Fruit fly (Drosophila melanogaster): ENCODE data around the gene sens-2.

sens-2 gene

DNA sequence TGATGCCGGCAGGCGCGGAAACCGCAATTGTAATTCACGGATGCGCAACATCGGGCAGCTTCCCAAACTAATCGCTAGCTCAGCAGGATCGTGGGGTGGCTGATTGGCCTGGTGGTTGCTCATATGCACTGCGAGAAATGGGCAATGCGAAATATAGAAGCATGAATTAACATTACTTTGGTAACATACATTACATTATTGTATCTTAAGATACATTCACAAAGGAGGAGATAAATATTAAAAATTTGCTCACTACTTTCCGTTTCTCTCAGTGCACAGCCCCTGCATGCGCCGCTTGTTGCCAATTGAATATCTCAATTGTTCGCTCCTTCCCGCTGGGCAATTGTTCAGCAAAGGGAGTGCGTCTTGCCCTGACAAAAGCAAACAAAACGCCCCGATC, 19.6 kb downstream of the sens-2 start (continued):
- TF ChIP-seq Nf-YA (GFP tag; IDR thresholded peaks at IDR 0.05) (no peak), sens-2 (GFP tag; IDR thresholded peaks at IDR 0.05) (peak; percentile 95), Tbp (GFP tag; optimal IDR thresholded peaks at IDR 0.05) (no peak), HLHmδ (GFP tag; optimal IDR thresholded peaks at IDR 0.05) (no peak), org-1 (GFP tag; optimal IDR thresholded peaks at IDR 0.05) (peak; percentile 42), CG4360 (GFP tag; IDR thresholded peaks at IDR 0.05) (peak; percentile 53; the same call in 1 of the 2 replicates), Sry-δ (GFP tag; optimal IDR thresholded peaks at IDR 0.05) (peak; percentile 33), otp (GFP tag; IDR thresholded peaks at IDR 0.05) (peak; percentile 85), CG33213 (GFP tag; optimal IDR thresholded peaks at IDR 0.05) (peak; percentile 55), dmrt11E (tag; optimal IDR thresholded peaks at IDR 0.05) (peak; percentile 93), slbo (GFP tag; IDR thresholded peaks at IDR 0.05) (peak; percentile 50), Ravus (GFP tag; IDR thresholded peaks at IDR 0.05) (no peak), CG3838 (GFP tag; optimal IDR thresholded peaks at IDR 0.05) (peak; percentile 37), bowl (GFP tag; IDR thresholded peaks at IDR 0.05) (no peak), CG9727 (GFP tag; optimal IDR thresholded peaks at IDR 0.05) (peak; percentile 90), E2f2 (GFP tag; IDR thresholded peaks at IDR 0.05) (peak; percentile 20; the same call in 1 of the 2 replicates), ATbp (GFP tag; optimal IDR thresholded peaks at IDR 0.05) (peak; percentile 68), CG8765 (GFP tag; IDR thresholded peaks at IDR 0.05) (peak; percentile 82), NC2β (GFP tag; optimal IDR thresholded peaks at IDR 0.05) (peak; percentile 69), slou (GFP tag; optimal IDR thresholded peaks at IDR 0.05) (peak; percentile 57), CG31388 (GFP tag; optimal IDR thresholded peaks at IDR 0.05) (no peak), Bgb (GFP tag; IDR thresholded peaks at IDR 0.05; ENCODE audit: partially characterized antibody) (no peak), Asciz (GFP tag; optimal IDR thresholded peaks at IDR 0.05) (peak; percentile 36), Camta (GFP tag; optimal IDR thresholded peaks at IDR 0.05) (peak; percentile 59), CkIIα-i1 (GFP tag; IDR thresholded peaks at IDR 0.05) (no peak), nerfin-2 (GFP tag; IDR thresholded peaks at IDR 0.05; ENCODE audit: partially characterized antibody) (no peak), CG17612 (GFP tag; IDR thresholded peaks at IDR 0.05) (0 out of 2 replicates have a peak, but pooled peaks have one; percentile 10), CG13624 (GFP tag; optimal IDR thresholded peaks at IDR 0.05) (peak; percentile 42), slp2 (GFP tag; optimal IDR thresholded peaks at IDR 0.05) (peak; percentile 64), CoRest (tag; optimal IDR thresholded peaks at IDR 0.05) (peak; percentile 80), seq (GFP tag; IDR thresholded peaks at IDR 0.05) (peak; percentile 48; the same call in 1 of the 2 replicates), trem (tag; optimal IDR thresholded peaks at IDR 0.05) (peak; percentile 69), Mrtf (GFP tag; IDR thresholded peaks at IDR 0.05) (peak; percentile 47; the same call in 1 of the 3 replicates), dm (GFP tag; optimal IDR thresholded peaks at IDR 0.05) (peak; percentile 50), pho (GFP tag; optimal IDR thresholded peaks at IDR 0.05) (peak; percentile 13), ara (GFP tag; IDR thresholded peaks at IDR 0.05) (peak; percentile 91), CG3065 (GFP tag; optimal IDR thresholded peaks at IDR 0.05) (peak; percentile 6), Rfx (GFP tag; IDR thresholded peaks at IDR 0.05) (peak; percentile 55; the same call in 1 of the 2 replicates), tna (GFP tag; IDR thresholded peaks at IDR 0.05; ENCODE audit: partially characterized antibody) (no peak), CG15479 (GFP tag; optimal IDR thresholded peaks at IDR 0.05) (peak; percentile 3), CG2889 (GFP tag; IDR thresholded peaks at IDR 0.05) (0 out of 3 replicates have a peak, but pooled peaks have one; percentile 10), pnt (GFP tag; optimal IDR thresholded peaks at IDR 0.05) (peak; percentile 80), emc (GFP tag; optimal IDR thresholded peaks at IDR 0.05) (no peak), CG6272 (GFP tag; IDR thresholded peaks at IDR 0.05) (peak; percentile 68), wdn (GFP tag; IDR thresholded peaks at IDR 0.05) (no peak), hth (optimal IDR thresholded peaks at IDR 0.05) (no peak), unc-4 (GFP tag; IDR thresholded peaks at IDR 0.05; ENCODE audit: partially characterized antibody) (no peak), CG7357 (GFP tag; IDR thresholded peaks at IDR 0.05) (peak; percentile 65; the same call in 2 of the 3 replicates), Myb (GFP tag; optimal IDR thresholded peaks at IDR 0.05) (peak; percentile 26), da (GFP tag; optimal IDR thresholded peaks at IDR 0.05) (peak; percentile 69), CG9437 (GFP tag; optimal IDR thresholded peaks at IDR 0.05) (peak; percentile 36), Ets65A (GFP tag) (peak; percentile 96), psq (GFP tag; optimal IDR thresholded peaks at IDR 0.05) (peak; percentile 3)

Measured in whole organism, embryonic.